Fruit fly (Drosophila melanogaster) whole organism, wandering third instar larva: ENCODE results near the gene NijA.

Experiments used
- GATAd ChIP-seq: sonication (Bioruptor generic); optimal IDR thresholded peaks from 2 replicates; lab custom pipeline; 2016; ENCODE audit warnings: missing biosample characterization, missing genetic modification characterization
- Rel ChIP-seq, 2 experiments: fragments of 200-800 bp; sonication (Bioruptor generic) in 1 of 2; optimal IDR thresholded peaks; 2 replicates in 1 of 2; 3 replicates in 1 of 2; lab custom pipeline; 2016 to 2019; ENCODE audit warnings: mild to moderate bottlenecking in 2 of 2, missing biosample characterization in 2 of 2, missing genetic modification characterization in 2 of 2, moderate library complexity in 1 of 2
- foxo ChIP-seq, 2 experiments: fragments of 200-800 bp; sonication (Bioruptor generic); optimal IDR thresholded peaks; 2 replicates in 1 of 2; 3 replicates in 1 of 2; lab custom pipeline; 2016 to 2017; ENCODE audit warnings: missing biosample characterization in 2 of 2, missing genetic modification characterization in 2 of 2
- pan ChIP-seq: fragments of >200 bp; optimal IDR thresholded peaks from 2 replicates; lab custom pipeline; 2017

dm6 chr3L:10656451-10657198, 40.1 kb downstream of the NijA start:
- no peak for TF ChIP-seq GATAd (GFP tag; lab: Kevin White, UChicago)
- no peak for TF ChIP-seq pan
- TF ChIP-seq foxo (GFP tag; optimal IDR thresholded peaks at IDR 0.05; lab: Kevin White, UChicago), result peak in 1 of 2 experiments; percentile 11
- TF ChIP-seq Rel (GFP tag; optimal IDR thresholded peaks at IDR 0.05; lab: Kevin White, UChicago), result no peak
- no peak for TF ChIP-seq Rel (tag; optimal IDR thresholded peaks at IDR 0.05; lab: Kevin White, UChicago)
